Fruit fly (Drosophila melanogaster) ovary, adult (tissue): ENCODE measurements around the gene CG31787.

Source experiments
- CG17801 ChIP-seq: fragments of 200-800 bp; optimal IDR thresholded peaks from 2 replicates; lab custom pipeline; 2019; ENCODE audit warnings: missing biosample characterization, mild to moderate bottlenecking, missing genetic modification characterization, moderate library complexity; ENCODE audit not compliant: partially characterized antibody

Gene CG31787

DNA sequence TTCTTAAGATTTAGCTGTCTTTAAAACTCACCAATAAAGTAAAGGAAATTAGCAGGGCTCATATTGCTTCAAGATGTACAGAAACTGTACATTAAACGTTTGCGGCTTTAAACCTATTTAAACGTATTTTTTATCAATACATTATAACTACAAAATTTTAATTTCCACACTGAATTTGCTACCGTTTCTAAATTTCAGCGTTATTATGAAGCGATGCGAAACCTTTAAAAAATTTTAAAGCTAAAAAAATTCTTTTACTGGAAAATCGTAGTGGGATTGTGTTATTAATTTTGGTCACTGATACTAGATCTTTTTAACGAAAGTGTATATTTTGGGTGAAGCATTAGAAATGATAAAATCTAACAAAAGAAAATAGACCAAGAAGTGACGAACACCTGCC is 23.8 kb upstream of the CG31787 start, which contains the start of gene CG43354:
CG43354 (minus strand) TSS at position 101 of the 400 bp plus-strand sequence.
- no peak for TF ChIP-seq CG17801 (GFP tag; lab: Kevin White, UChicago)

DNA sequence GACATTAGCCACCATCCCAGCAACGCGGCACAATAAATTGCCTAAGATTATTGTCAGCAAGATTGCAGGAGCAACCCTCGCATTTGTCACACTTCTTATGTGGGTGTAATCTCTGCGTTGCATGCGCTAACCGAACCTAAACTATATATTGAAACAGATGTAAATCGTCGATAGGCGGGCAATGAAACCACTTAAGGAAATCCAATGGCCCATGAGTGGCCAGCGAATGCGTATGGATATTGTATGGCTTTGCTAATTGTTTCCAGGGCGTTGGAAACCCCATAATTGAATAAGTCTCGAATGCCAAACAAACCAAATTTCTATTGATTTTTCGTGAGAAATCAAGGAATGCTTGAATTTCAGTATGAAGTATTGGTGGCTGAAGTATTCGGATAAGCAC is 23.1 kb upstream of the CG31787 start:
- no peak for TF ChIP-seq CG17801 (GFP tag; lab: Kevin White, UChicago)

DNA sequence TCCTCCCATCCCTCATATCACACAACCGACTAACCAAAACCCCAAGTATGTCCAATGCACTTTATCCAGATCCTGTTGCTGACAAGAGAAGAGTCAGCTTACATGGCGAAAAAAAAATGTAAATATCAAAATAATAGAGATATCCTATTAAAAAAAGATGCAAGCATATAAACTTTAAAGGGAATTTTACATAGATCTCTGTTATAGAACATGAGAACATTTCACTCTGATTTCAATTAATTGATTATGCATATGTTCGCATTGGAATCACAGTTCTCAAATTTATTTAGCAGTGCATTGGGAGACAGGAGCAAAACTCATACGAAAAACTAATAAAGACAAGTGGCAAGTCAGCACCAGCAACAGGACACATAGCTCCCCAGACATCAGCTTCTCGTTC is 22.3 kb upstream of the CG31787 start:
- TF ChIP-seq CG17801 (GFP tag; lab: Kevin White, UChicago) = no peak

DNA sequence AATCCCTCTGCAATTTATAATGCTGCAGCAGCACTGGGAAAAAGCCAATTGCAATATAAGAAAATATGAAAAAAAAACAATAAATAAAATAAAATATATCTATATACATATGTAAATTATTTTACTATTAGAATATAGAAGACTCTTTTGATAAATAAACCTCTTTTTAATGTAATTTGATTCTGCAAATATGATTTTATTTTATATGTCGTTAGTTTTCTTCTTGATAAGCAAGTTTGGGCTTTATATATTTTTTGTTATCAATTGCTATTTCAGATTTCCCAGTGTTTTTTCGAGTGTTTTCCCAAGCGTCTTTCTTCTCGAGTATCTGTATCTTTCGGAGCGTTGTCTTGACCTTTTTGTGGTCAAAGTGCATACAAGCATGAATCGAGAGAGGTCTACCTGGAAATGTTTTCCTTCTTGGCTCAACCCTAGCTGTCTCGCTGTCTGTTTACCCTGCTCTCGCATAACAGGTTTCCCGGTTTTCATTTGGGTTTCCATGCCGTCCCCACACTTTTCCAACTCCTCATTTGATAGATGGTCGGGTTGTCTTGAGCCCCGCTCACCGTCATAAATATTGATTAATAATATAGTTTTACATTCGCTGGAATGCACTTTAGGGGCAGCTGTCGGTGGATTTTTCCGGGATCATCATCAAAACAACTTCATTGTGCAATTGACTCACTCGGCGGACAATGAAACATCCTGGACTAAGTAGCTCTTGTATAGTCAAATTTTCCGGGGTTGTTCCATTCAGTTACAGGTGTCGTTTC is 19.7 kb upstream of the CG31787 start:
- TF ChIP-seq CG17801 (GFP tag; lab: Kevin White, UChicago) = no peak

DNA sequence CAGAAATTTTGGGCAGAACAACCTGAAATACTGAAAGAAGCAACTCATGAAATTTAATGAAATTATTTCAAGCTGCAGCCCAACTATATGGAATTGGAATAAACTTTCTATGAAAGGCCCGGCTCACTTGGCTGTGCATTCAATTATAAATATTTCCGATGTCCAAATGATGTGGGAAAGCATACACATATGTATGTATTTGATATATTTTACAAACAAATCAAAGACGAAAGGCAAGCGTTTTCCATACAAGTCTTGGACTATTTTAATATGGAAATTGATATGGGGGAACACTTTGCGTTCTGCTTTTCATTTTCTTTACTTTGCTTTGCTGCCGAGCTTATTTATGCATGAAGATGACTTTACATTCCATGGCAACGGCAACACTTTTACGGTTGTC is 18.9 kb upstream of the CG31787 start:
- no peak for TF ChIP-seq CG17801 (GFP tag; lab: Kevin White, UChicago)

DNA sequence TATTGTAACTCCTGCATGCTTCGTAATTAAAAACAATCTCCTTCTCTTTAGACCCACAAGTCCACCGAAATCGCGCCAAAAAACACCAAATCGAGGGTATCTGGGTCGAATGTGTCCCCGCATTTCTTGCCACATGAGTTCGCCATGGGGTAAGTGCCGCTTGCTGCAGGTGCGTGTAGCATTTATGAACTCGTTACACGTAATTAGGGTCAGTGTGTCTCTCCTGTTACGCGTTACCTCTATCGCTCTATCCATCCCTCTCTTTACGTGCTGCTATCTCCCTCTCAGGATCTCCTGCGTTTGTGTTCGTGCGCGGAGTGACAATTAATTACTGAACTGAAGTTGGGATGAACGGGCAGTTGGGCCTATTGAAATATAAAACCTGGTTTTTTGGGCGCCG is 17.3 kb upstream of the CG31787 start:
- no peak for TF ChIP-seq CG17801 (GFP tag; lab: Kevin White, UChicago)

DNA sequence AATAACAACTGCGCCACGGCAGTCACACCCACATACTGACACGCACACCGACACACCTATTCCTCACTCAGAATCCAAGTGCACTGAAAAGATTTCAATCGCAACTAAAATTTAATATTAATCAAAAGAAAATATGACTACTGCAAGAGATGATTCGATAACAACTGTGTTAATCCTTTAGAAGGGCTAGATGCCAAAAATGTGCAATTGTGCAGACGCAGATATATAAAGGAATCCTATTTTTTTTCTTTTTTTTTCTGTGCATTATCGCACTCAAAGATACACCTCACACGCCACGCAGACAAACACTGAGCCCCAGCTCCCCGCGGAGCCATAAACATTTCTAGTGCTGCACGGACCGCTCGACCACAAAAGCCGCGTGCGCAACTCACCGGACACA is 13.0 kb upstream of the CG31787 start:
- no peak for TF ChIP-seq CG17801 (GFP tag; lab: Kevin White, UChicago)

DNA sequence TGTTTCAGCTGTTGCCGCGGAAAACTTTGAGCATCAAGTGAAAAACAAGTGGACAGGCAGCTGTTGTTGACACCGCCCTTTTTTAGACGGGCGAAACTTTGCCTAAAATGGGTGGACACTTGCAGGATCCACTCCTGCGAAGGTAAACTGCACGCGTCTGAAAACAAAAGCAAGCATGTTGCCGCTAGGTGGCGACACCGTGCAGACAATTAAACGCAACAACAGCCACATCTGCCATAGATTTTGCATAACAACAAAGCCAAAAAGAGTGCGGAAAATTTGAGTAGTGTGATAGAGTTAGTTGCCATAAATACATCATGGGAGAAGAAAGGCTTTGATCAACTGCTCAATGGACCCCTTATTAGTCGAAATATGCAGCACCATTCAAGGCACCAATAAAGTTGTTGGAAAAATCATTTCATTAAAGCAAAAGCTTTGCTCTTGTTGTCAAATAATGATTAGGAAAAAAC is 8.9 kb upstream of the CG31787 start, which contains the start of gene CG5790:
CG5790 (plus strand) TSS at position 420 of the 470 bp plus-strand sequence.
- no peak for TF ChIP-seq CG17801 (GFP tag; lab: Kevin White, UChicago)

DNA sequence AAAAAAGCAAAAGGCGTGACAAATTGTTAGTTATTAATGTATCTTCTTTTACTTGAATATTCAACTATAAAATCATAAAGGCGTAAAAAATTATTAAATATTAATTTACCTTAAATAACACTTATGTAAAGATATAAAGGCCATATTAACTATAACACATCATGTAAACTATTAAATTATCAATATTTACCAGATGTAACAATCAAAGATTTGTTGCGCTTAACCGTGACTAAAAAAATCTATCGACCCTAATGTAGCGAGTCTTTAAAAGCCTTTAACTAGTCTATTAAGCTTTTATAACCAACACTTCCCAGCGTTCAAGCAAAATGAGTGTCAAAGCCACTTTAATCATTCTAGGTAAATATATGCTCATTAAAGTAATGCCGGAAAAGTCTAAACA is 6.7 kb upstream of the CG31787 start, which contains the start of gene Sfp36F:
Sfp36F (plus strand) TSS at position 301 of the 400 bp plus-strand sequence.
- no peak for TF ChIP-seq CG17801 (GFP tag; lab: Kevin White, UChicago)

DNA sequence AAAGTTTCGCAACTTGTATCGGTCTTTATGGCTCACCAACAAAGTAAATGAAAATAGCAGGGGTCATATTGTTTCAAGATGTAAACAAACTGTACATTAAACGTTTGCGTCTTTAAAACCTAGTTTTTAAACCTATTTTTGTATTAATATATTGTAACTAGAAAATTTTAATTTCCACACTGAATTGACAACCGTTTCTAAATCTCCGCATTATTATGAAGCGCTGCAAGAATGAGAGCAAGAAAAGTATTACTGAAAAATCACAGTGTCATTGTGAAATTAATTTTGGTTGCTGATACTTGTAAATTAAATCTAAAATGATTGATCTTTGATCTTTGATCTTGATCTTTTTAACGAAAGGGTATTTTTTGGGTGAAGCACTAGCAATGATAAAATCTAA is 5.8 kb upstream of the CG31787 start, which contains the start of gene CG43362:
CG43362 (minus strand) TSS at position 101 of the 400 bp plus-strand sequence.
- TF ChIP-seq CG17801 (GFP tag; lab: Kevin White, UChicago) = no peak

DNA sequence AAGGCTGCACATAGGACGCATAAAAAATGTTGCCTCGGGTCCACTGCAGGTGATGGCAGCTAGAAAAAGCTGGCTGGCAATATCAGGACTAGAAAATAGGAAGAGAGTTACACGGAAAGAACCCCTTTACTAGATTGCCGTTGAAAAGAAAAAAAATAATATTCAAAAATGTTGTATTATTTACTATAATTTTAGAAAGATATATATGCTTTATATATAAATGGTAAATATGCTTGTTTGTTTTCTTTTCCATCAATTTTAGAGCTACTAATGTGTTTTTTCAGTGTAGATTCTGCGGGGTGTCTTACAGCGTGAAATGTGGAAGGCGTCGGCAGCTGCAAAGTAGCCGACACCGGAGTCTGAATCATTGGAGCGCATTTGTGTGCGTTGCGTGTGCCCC is 1.7 kb upstream of the CG31787 start:
- no peak for TF ChIP-seq CG17801 (GFP tag; lab: Kevin White, UChicago)

DNA sequence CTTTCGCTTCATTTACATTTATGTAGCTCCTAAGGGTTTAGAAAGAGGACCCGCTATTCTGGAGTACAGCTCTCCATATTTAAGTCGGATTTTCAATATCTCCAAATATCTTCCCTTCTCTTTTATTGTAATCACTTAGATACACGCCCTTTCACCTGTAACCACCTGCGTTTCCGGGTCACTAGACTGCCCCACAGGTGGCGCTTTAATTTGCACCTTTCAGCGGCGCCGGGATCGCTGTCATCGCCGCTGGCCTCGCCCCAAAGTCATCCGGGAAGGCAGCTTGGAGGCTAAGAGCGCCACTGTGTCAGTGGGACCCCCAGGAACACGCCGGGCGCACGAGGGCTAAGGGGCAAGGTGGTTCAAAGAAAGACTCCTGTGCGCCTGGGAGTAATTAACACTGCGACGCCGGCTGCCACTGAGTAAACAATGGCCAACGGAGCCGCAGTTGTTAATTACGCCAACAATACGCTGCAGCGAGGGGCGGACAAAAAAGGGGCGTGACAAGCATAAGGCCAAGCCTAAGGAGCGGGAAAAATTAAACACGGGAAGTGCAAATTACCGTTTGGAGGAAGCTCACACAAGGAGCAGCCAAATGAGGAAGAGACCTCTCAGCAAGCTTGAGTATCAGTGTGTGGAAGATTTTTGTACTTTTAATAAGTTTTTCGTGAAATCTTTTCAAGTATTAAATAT is 1.2 kb downstream of the CG31787 start:
- no peak for TF ChIP-seq CG17801 (GFP tag; lab: Kevin White, UChicago)

DNA sequence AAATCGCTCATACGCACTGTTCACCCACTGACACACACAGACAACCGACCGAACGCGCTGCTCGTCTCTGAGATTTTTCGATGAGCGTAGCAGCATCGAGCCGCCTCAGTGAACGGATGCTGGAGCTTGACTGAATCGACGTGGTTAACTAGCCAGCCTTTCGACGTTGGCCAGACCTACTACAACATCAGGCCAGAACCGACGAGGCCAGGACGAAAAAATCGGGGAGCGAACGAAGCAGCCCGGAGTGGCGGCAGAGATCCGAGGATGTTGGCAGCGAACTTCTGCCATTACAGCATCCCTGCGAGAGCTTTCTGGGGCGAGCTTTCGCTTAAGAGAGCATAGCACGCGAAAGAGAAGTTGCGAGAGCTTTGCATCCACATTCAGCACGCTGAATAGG is 9.9 kb downstream of the CG31787 start, which contains the start of gene CG42750:
CG42750 (minus strand) TSS at position 108 of the 400 bp plus-strand sequence.
- no peak for TF ChIP-seq CG17801 (GFP tag; lab: Kevin White, UChicago)

DNA sequence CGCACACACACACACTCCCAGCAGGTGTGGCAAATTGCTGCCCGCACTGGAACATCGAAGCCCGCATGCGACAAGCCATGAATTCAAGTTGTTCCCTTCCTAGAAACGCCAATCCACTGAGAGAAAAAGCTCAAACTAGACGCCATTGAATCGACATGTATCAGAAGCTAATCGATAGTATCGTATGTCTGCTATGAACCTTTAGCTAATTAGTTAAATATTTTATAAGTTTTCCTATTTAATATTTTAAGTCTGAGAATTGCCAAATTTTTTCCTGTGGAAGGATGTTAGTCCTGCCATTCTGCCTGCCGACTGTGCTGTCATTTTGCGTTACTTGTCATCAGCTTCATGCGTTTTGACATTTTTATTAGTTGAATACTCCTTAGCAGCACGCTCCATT is 17.7 kb downstream of the CG31787 start:
- TF ChIP-seq CG17801 (GFP tag; lab: Kevin White, UChicago) = no peak

DNA sequence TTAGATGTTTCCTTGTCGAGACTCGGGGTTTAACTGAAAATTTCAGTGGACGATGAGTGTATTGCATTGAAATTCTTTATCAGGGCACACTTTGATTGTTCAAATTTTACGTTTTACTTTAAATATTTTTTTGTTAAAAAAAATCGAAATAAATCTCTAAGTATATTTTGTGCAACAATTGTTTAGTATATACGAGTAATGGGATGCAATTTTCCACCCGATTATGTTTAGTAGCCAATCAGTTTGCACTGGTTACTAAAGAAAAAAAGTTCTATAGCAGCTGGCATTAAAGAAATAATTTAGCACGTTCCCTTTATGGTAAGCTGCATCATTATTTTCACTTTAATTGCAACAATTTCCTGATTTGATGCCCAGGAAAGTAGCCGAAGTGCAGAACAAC is 27.6 kb downstream of the CG31787 start, which contains the start of gene CG31788:
CG31788 (minus strand) TSS at position 101 of the 400 bp plus-strand sequence.
- TF ChIP-seq CG17801 (GFP tag; lab: Kevin White, UChicago) = no peak
